Worm (Caenorhabditis elegans): ENCODE data around the gene F07C3.3.

DNA sequence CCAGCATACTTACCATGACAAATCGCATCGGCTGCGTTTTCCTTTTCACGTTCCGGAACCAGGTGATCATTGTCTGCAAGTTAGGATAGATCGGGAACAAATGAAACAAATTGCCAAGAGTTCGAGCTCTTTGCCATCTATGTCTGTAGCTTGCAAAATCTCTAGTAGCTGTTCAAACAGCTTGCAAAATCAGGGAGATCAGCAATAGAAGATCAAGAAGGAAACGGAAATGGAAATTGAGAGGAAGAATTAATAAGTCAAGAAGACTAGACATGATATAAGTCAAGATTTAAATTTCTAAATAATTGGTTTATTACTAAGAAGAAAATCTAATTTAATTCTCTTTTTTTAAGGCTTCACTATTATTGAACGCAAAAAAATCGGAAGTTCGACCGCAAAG, at the start of gene F07C3.3:
- TF ChIP-seq B0310.2 (tag; optimal IDR thresholded peaks at IDR 0.05) (no peak), sea-1 (GFP tag; conservative IDR thresholded peaks at IDR 0.05) (no peak), ceh-13 (GFP tag; optimal IDR thresholded peaks at IDR 0.05) (no peak), ama-1 (optimal IDR thresholded peaks at IDR 0.05) (no peak), tbx-11 (GFP tag; IDR thresholded peaks at IDR 0.05) (no peak), aly-1 (tag; optimal IDR thresholded peaks at IDR 0.05) (no peak), tbx-37 (GFP tag; conservative IDR thresholded peaks at IDR 0.05) (no peak), flt-1 (GFP tag; IDR thresholded peaks at IDR 0.05) (no peak), F13C5.2 (tag; optimal IDR thresholded peaks at IDR 0.05) (no peak), ceh-36 (tag; optimal IDR thresholded peaks at IDR 0.05) (no peak), scrt-1 (GFP tag; IDR thresholded peaks at IDR 0.05) (no peak), hnd-1 (tag; optimal IDR thresholded peaks at IDR 0.05) (no peak)
